Fruit fly (Drosophila melanogaster) S2 (cell line): ENCODE results near the gene X11Lbeta.

Experiments used
- CG8478 ChIP-seq: fragments of >200 bp; optimal IDR thresholded peaks from 2 replicates; lab custom pipeline; 2018
- CTCF ChIP-seq, 2 experiments: fragments of >200 bp; optimal IDR thresholded peaks; 2 replicates each; lab custom pipeline; 2018

DNA sequence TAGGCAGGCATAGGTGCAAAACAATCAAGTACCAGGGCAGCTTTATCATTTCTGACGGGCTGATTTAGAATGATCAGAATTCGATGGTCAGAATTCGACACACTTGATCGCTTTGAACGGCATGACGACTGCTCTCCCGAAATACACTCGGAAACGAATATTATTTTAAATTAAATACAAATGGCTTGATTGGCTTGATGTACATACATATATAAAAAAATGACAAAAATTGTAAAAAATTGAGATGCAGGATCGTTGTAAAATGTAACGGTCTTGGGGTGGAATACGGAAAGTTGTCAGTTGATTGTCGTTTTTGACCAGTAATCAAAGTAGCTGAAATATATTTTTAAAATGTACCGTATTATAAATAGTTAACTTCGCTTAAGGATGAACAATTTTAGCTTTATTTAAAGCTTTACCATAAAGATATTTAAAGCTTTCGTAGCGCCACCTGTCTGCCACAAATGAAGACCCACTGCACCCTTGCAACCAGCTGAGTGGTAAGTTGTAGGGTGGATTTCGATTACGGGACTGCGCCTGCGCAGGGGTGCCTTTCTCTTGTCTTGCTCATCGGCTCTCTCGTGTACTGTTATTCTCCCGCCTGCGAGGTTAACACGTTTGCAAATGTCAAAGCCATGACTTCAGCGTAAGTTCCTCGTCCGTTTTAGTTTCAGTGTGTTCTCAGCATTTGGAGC is at the start of gene X11Lbeta, which contains the start of gene CG9806:
- TF ChIP-seq CG8478 (lab: Kevin White, UChicago) (no peak), CTCF (optimal IDR thresholded peaks at IDR 0.05; lab: Kevin White, UChicago) (peak; percentile 25 to 47)
